Fruit fly (Drosophila melanogaster): Measurements from ENCODE around the gene HP6.

dm6 chr2L:4578974-4579373 is 956 bp upstream of the HP6 start:
- peak; percentile 24 for TF ChIP-seq bcd (GFP tag; optimal IDR thresholded peaks at IDR 0.05)
- no peak for TF ChIP-seq ken (GFP tag; IDR thresholded peaks at IDR 0.05)
- TF ChIP-seq bbx (GFP tag; IDR thresholded peaks at IDR 0.05; ENCODE audit: partially characterized antibody): no peak
- no peak for TF ChIP-seq gt (GFP tag; IDR thresholded peaks at IDR 0.05)
- TF ChIP-seq H15 (GFP tag; IDR thresholded peaks at IDR 0.05): no peak
